Worm (Caenorhabditis elegans): Measurements from ENCODE around the gene Y43F8C.16.

Y43F8C.16 gene

ce11 chrV:19751124-19751523 lies 35.8 kb upstream of the Y43F8C.16 start, which contains the start of gene clec-49:
Gene clec-49 (minus strand): TSS chrV:19751226.
- TF ChIP-seq sea-2 (GFP tag; optimal IDR thresholded peaks at IDR 0.05) (no peak), pqm-1 (tag; optimal IDR thresholded peaks at IDR 0.05) (peak; percentile 65), elt-2 (tag; optimal IDR thresholded peaks at IDR 0.05) (peak; percentile 69)

- no peak for TF ChIP-seq mml-1 (tag; optimal IDR thresholded peaks at IDR 0.05)
- TF ChIP-seq nhr-11 (tag; optimal IDR thresholded peaks at IDR 0.05), result no peak
- no peak for TF ChIP-seq ztf-11 (tag; optimal IDR thresholded peaks at IDR 0.05)
- no peak for TF ChIP-seq nhr-77 (tag; optimal IDR thresholded peaks at IDR 0.05)
- no peak for TF ChIP-seq ama-1 (optimal IDR thresholded peaks at IDR 0.05)
- TF ChIP-seq zag-1 (tag; optimal IDR thresholded peaks at IDR 0.05), result no peak
- TF ChIP-seq lin-39 (tag; optimal IDR thresholded peaks at IDR 0.05), result no peak
- no peak for TF ChIP-seq snpc-4 (tag; optimal IDR thresholded peaks at IDR 0.05)
These were observed 31.8 kb upstream of the Y43F8C.16 start for ce11 chrV:19747144-19747543.

- TF ChIP-seq zag-1 (tag; optimal IDR thresholded peaks at IDR 0.05), result no peak
- no peak for TF ChIP-seq aly-2 (tag; optimal IDR thresholded peaks at IDR 0.05)
- no peak for TF ChIP-seq R02D3.7 (tag; optimal IDR thresholded peaks at IDR 0.05)
- no peak for TF ChIP-seq elt-2 (tag; optimal IDR thresholded peaks at IDR 0.05)
These were observed 30.5 kb upstream of the Y43F8C.16 start, which contains the start of gene W04E12.5 for ce11 chrV:19745852-19746251. Gene W04E12.5 (plus strand): TSS chrV:19746152.

ce11 chrV:19744210-19744609 lies 28.9 kb upstream of the Y43F8C.16 start:
- no peak for TF ChIP-seq nhr-237 (tag; optimal IDR thresholded peaks at IDR 0.05)
- peak; percentile 85 for TF ChIP-seq ceh-28 (tag; optimal IDR thresholded peaks at IDR 0.05)

- TF ChIP-seq ceh-16 (tag; optimal IDR thresholded peaks at IDR 0.05) (no peak), zag-1 (tag; optimal IDR thresholded peaks at IDR 0.05) (no peak), elt-1 (tag; optimal IDR thresholded peaks at IDR 0.05) (no peak), lin-39 (tag; optimal IDR thresholded peaks at IDR 0.05) (no peak), R02D3.7 (tag; optimal IDR thresholded peaks at IDR 0.05) (no peak), lsy-12 (tag; optimal IDR thresholded peaks at IDR 0.05) (no peak), nhr-67 (tag; optimal IDR thresholded peaks at IDR 0.05) (no peak), hmg-11 (tag; optimal IDR thresholded peaks at IDR 0.05) (no peak), nhr-43 (tag; optimal IDR thresholded peaks at IDR 0.05; ENCODE audit: poor library complexity, severe bottlenecking) (no peak)
These were observed 28.5 kb upstream of the Y43F8C.16 start for ce11 chrV:19743794-19744193.

- TF ChIP-seq pqm-1 (tag; optimal IDR thresholded peaks at IDR 0.05) (no peak), ztf-11 (tag; optimal IDR thresholded peaks at IDR 0.05) (no peak), skn-1 (tag; optimal IDR thresholded peaks at IDR 0.05) (no peak), aly-2 (tag; optimal IDR thresholded peaks at IDR 0.05) (no peak), fkh-10 (GFP tag; optimal IDR thresholded peaks at IDR 0.05) (no peak), eor-1 (tag; optimal IDR thresholded peaks at IDR 0.05) (no peak), nhr-77 (tag; optimal IDR thresholded peaks at IDR 0.05) (no peak), mdl-1 (tag; optimal IDR thresholded peaks at IDR 0.05) (no peak)
These were observed 28.0 kb upstream of the Y43F8C.16 start, which contains the start of gene W04E12.4 for ce11 chrV:19743305-19743704. Gene W04E12.4 (plus strand): TSS chrV:19743605.

ce11 chrV:19741651-19742050 lies 26.3 kb upstream of the Y43F8C.16 start, which contains the start of gene W04E12.3:
Gene W04E12.3 (plus strand): TSS chrV:19741951.
- TF ChIP-seq nhr-25 (tag; optimal IDR thresholded peaks at IDR 0.05), result no peak
- no peak for TF ChIP-seq pqm-1 (tag; optimal IDR thresholded peaks at IDR 0.05)
- TF ChIP-seq ama-1 (optimal IDR thresholded peaks at IDR 0.05), result no peak
- no peak for TF ChIP-seq unc-39 (tag; optimal IDR thresholded peaks at IDR 0.05)
- TF ChIP-seq R02D3.7 (tag; optimal IDR thresholded peaks at IDR 0.05), result no peak
- TF ChIP-seq skn-1 (tag; optimal IDR thresholded peaks at IDR 0.05), result no peak
- TF ChIP-seq zag-1 (tag; optimal IDR thresholded peaks at IDR 0.05), result no peak
- TF ChIP-seq nhr-76 (tag; optimal IDR thresholded peaks at IDR 0.05), result no peak
- TF ChIP-seq hmg-11 (tag; optimal IDR thresholded peaks at IDR 0.05), result no peak
- TF ChIP-seq fkh-10 (GFP tag; optimal IDR thresholded peaks at IDR 0.05), result no peak
- TF ChIP-seq nfya-1 (tag; optimal IDR thresholded peaks at IDR 0.05; ENCODE audit: insufficient read depth), result no peak
- TF ChIP-seq nhr-237 (tag; optimal IDR thresholded peaks at IDR 0.05), result no peak
